Worm (Caenorhabditis elegans): ENCODE results near the gene Y62F5A.12.

DNA sequence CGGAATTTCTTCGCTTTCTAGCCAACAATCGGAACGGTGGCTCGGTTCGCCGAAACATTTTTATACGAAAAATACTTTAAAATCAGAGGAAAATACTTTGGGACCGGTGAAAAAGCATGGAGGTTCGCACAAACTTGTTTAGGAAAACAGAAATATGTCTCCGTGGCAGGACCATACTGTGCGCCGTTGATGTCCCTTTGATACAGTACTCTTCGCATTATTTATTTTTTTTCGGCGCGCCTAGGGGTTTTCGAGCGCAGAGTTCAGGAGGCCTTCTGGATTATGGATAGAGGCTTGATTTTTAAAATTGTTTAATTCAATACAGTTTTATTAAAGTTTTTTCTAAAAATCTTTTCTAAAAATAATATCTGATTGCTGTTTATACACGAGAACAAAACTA is 10.4 kb upstream of the Y62F5A.12 start, which contains the start of gene F54D5.9:
- no peak for TF ChIP-seq ama-1 (optimal IDR thresholded peaks at IDR 0.05)
- TF ChIP-seq pes-1 (GFP tag; IDR thresholded peaks at IDR 0.05): no peak
- no peak for TF ChIP-seq hmg-4 (GFP tag; optimal IDR thresholded peaks at IDR 0.05)
- TF ChIP-seq F13C5.2 (tag; optimal IDR thresholded peaks at IDR 0.05): no peak

Measured in whole organism, early embryonic.